Fruit fly (Drosophila melanogaster) whole organism: ENCODE measurements around the gene Shal.

Source experiments
- CG8478 ChIP-seq: fragments of >200 bp; optimal IDR thresholded peaks from 2 replicates; lab custom pipeline; 2018; ENCODE audit warnings: inconsistent platforms
- Dll ChIP-seq: fragments of >200 bp; optimal IDR thresholded peaks from 2 replicates; lab custom pipeline; 2017
- EcR ChIP-seq, 2 experiments: fragments of >200 bp; optimal IDR thresholded peaks; 2 replicates each; lab custom pipeline; 2017; ENCODE audit warnings: missing biosample characterization in 2 of 2, missing genetic modification characterization in 2 of 2, missing genetic modification reagents in 2 of 2
- pan ChIP-seq: fragments of >200 bp; optimal IDR thresholded peaks from 2 replicates; lab custom pipeline; 2017
- psq ChIP-seq: fragments of >200 bp; optimal IDR thresholded peaks from 2 replicates; lab custom pipeline; 2017
- usp ChIP-seq: fragments of >200 bp; optimal IDR thresholded peaks from 2 replicates; lab custom pipeline; 2017; ENCODE audit warnings: missing biosample characterization, missing genetic modification characterization, mixed read lengths

The Shal gene

dm6 chr3L:19544810-19545209 is 39.6 kb downstream of the Shal start, which contains the start of the genes CG46435 and Rcd7:
Gene CG46435, plus strand, starts transcription at chr3L:19545110.
Gene Rcd7, plus strand, starts transcription at chr3L:19545110.
- no peak for TF ChIP-seq CG8478 (lab: Kevin White, UChicago)
- no peak for TF ChIP-seq EcR (GFP tag; optimal IDR thresholded peaks at IDR 0.05; lab: Kevin White, UChicago)
- no peak for TF ChIP-seq psq (lab: Kevin White, UChicago)
- no peak for TF ChIP-seq usp
- TF ChIP-seq pan (lab: Kevin White, UChicago), result no peak
- TF ChIP-seq Dll (lab: Kevin White, UChicago), result no peak

- no peak for TF ChIP-seq pan (lab: Kevin White, UChicago)
- TF ChIP-seq psq (lab: Kevin White, UChicago), result no peak
- no peak for TF ChIP-seq CG8478 (lab: Kevin White, UChicago)
- no peak for TF ChIP-seq Dll (lab: Kevin White, UChicago)
These were observed 40.3 kb downstream of the Shal start, which contains the start of the genes CG46434 and Dred for dm6 chr3L:19544105-19544504. Gene CG46434, minus strand, starts transcription at chr3L:19544205. Gene Dred, minus strand, starts transcription at chr3L:19544205.

- TF ChIP-seq Dll (lab: Kevin White, UChicago) (no peak), psq (lab: Kevin White, UChicago) (no peak), usp (no peak), EcR (GFP tag; optimal IDR thresholded peaks at IDR 0.05; lab: Kevin White, UChicago) (no peak), pan (lab: Kevin White, UChicago) (no peak), CG8478 (lab: Kevin White, UChicago) (no peak)
These were observed 51.9 kb downstream of the Shal start, which contains the start of gene Cpr76Bd for dm6 chr3L:19532443-19532842. Gene Cpr76Bd, plus strand, starts transcription at chr3L:19532743.

dm6 chr3L:19528547-19528946 is 55.8 kb downstream of the Shal start:
- no peak for TF ChIP-seq EcR (GFP tag; optimal IDR thresholded peaks at IDR 0.05; lab: Kevin White, UChicago)
- TF ChIP-seq CG8478 (lab: Kevin White, UChicago), result no peak
- TF ChIP-seq psq (lab: Kevin White, UChicago), result no peak
- TF ChIP-seq pan (lab: Kevin White, UChicago), result no peak
- TF ChIP-seq usp, result no peak
- TF ChIP-seq Dll (lab: Kevin White, UChicago), result no peak

- TF ChIP-seq usp (no peak), Dll (lab: Kevin White, UChicago) (no peak), EcR (GFP tag; optimal IDR thresholded peaks at IDR 0.05; lab: Kevin White, UChicago) (no peak), pan (lab: Kevin White, UChicago) (no peak), CG8478 (lab: Kevin White, UChicago) (no peak), psq (lab: Kevin White, UChicago) (no peak)
These were observed 58.6 kb downstream of the Shal start for dm6 chr3L:19525736-19526135.

- TF ChIP-seq EcR (GFP tag; optimal IDR thresholded peaks at IDR 0.05; lab: Kevin White, UChicago) (no peak), CG8478 (lab: Kevin White, UChicago) (no peak), Dll (lab: Kevin White, UChicago) (no peak), pan (lab: Kevin White, UChicago) (no peak), psq (lab: Kevin White, UChicago) (no peak), usp (no peak)
These were observed 59.7 kb downstream of the Shal start for dm6 chr3L:19524690-19525089.

dm6 chr3L:19521093-19521492 is 63.3 kb downstream of the Shal start:
- TF ChIP-seq pan (lab: Kevin White, UChicago) (no peak), CG8478 (lab: Kevin White, UChicago) (no peak), Dll (lab: Kevin White, UChicago) (no peak), psq (lab: Kevin White, UChicago) (no peak), usp (no peak), EcR (GFP tag; optimal IDR thresholded peaks at IDR 0.05; lab: Kevin White, UChicago) (no peak)

- TF ChIP-seq usp, result no peak
- TF ChIP-seq CG8478 (lab: Kevin White, UChicago), result no peak
- TF ChIP-seq psq (lab: Kevin White, UChicago), result no peak
- TF ChIP-seq pan (lab: Kevin White, UChicago), result no peak
- TF ChIP-seq Dll (lab: Kevin White, UChicago), result no peak
- no peak for TF ChIP-seq EcR (GFP tag; optimal IDR thresholded peaks at IDR 0.05; lab: Kevin White, UChicago)
These were observed 63.7 kb downstream of the Shal start, which contains the start of gene Cpr76Bc for dm6 chr3L:19520645-19521044. Gene Cpr76Bc, plus strand, starts transcription at chr3L:19520945.

- TF ChIP-seq CG8478 (lab: Kevin White, UChicago) (no peak), EcR (GFP tag; optimal IDR thresholded peaks at IDR 0.05; lab: Kevin White, UChicago) (no peak), psq (lab: Kevin White, UChicago) (no peak), pan (lab: Kevin White, UChicago) (no peak), Dll (lab: Kevin White, UChicago) (no peak), usp (no peak)
These were observed 65.0 kb downstream of the Shal start, which contains the start of gene Cpr76Bb for dm6 chr3L:19519349-19519748. Gene Cpr76Bb, plus strand, starts transcription at chr3L:19519649.

- TF ChIP-seq EcR (GFP tag; optimal IDR thresholded peaks at IDR 0.05; lab: Kevin White, UChicago), result no peak
- TF ChIP-seq psq (lab: Kevin White, UChicago), result no peak
- no peak for TF ChIP-seq usp
- TF ChIP-seq CG8478 (lab: Kevin White, UChicago), result no peak
- no peak for TF ChIP-seq pan (lab: Kevin White, UChicago)
- TF ChIP-seq Dll (lab: Kevin White, UChicago), result no peak
These were observed 66.1 kb downstream of the Shal start, which contains the start of gene Cpr76Ba for dm6 chr3L:19518232-19518631. Gene Cpr76Ba, minus strand, starts transcription at chr3L:19518332.
